Worm (Caenorhabditis elegans): Measurements from ENCODE around the gene K02D10.3.

DNA sequence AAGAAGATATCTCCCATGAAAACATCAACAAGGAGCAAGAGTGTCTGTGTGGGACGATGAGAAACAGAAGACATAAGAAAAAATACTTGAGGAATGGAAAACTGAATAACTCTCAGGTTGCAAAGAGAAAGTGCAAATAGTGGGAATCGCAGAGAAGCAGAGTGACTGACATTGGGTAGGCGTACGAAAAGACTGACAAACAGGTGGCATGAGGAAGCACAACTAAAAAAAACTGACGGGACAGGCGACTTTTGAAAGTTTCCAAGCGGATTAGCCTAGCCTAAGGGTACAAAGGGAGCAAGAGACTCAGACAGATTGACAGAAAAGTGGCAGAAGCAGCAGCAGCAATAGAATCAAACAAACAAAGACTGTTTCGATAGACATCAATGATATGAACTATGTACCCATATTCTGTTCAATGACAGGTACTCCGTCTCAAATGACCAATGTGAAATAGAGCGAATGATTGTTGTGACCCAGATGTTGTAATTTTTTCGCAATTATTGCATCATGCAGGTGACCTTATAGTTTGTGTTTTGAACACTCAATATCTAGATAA, 37.3 kb downstream of the K02D10.3 start:
- no peak for TF ChIP-seq snpc-4 (tag; optimal IDR thresholded peaks at IDR 0.05)
- no peak for TF ChIP-seq aha-1 (tag; optimal IDR thresholded peaks at IDR 0.05)
- TF ChIP-seq skn-1 (tag; optimal IDR thresholded peaks at IDR 0.05): no peak
- TF ChIP-seq lin-39 (tag; optimal IDR thresholded peaks at IDR 0.05): peak; percentile 60
- TF ChIP-seq nhr-12 (tag; optimal IDR thresholded peaks at IDR 0.05): no peak
- no peak for TF ChIP-seq pqm-1 (tag; optimal IDR thresholded peaks at IDR 0.05)
